Fruit fly (Drosophila melanogaster): ENCODE results near the gene Akap200.

Akap200 gene

DNA sequence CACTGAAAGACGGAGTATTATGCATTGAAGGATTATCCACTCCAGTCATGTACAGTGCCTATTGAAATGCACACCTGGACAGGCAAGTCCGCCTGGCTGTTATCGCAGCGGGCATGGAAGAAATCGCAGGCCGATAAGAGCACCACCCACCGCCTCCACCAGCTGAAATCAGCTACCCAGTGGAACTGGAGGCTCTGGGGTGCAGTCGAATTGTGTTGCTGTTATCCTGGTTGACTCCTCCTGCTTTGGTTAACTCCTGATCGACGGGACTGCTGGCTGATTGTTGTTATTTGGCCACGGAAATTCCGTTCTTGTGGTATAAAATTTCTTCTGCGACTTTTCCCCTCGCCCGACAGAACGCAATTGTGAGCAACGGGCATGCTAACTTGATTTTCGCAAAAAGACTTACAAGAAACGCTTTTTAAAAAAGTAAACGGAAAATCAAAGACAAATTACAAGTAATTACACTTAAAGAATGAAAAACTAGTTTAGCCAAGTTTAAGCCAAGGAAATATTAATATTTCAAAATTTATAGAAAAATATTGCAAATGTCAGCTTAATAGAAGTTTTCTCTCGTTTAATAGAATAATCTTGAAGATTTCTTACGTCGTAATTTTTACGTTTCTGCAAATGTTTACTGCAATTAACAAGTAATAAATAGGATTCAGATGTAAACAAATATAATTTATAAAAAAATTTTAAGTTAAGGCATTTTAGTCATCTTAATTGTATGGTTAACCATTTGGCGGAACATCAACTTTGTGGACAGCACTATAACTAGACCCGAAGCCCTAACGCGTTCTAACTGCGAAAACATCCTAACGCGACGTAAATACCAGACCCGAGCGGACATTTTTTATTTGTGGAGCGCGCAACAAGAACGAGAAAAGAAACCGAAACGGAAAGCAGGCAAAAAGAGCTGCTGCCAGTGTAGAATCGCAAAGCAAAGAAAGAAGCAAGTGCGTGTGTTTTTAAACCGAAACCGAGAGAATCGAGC, at the start of gene Akap200, which contains the start of gene CG13398:
Gene Akap200, plus strand, starts transcription at position 804 of the 997 bp plus-strand sequence.
Gene CG13398, minus strand, starts transcription at position 370 of the 997 bp plus-strand sequence.
- TF ChIP-seq CG15269 (tag; optimal IDR thresholded peaks at IDR 0.05) (no peak), E2f2 (GFP tag; IDR thresholded peaks at IDR 0.05) (peak; percentile 45), CG13624 (GFP tag; optimal IDR thresholded peaks at IDR 0.05) (no peak), CG5953 (GFP tag; IDR thresholded peaks at IDR 0.05) (0 out of 2 replicates have a peak, but pooled peaks have one; percentile 29), CG10543 (GFP tag; optimal IDR thresholded peaks at IDR 0.05) (peak; percentile 57), sim (GFP tag; IDR thresholded peaks at IDR 0.05) (no peak), stwl (tag; optimal IDR thresholded peaks at IDR 0.05) (peak; percentile 1), gcm (GFP tag; optimal IDR thresholded peaks at IDR 0.05) (no peak), CG13424 (tag; optimal IDR thresholded peaks at IDR 0.05) (peak; percentile 46), CG2712 (tag; optimal IDR thresholded peaks at IDR 0.05) (peak; percentile 56), Rx (GFP tag; IDR thresholded peaks at IDR 0.05) (no peak), bcd (GFP tag; optimal IDR thresholded peaks at IDR 0.05) (no peak), Tbp (GFP tag; optimal IDR thresholded peaks at IDR 0.05) (peak; percentile 79), CG1602 (GFP tag; optimal IDR thresholded peaks at IDR 0.05) (peak; percentile 31), CG17385 (GFP tag; optimal IDR thresholded peaks at IDR 0.05) (peak; percentile 23), Six4 (GFP tag; optimal IDR thresholded peaks at IDR 0.05) (peak; percentile 21), nom (GFP tag; optimal IDR thresholded peaks at IDR 0.05) (peak; percentile 61), Sin3A (optimal IDR thresholded peaks at IDR 0.05) (peak; percentile 46), gsb-n (tag; optimal IDR thresholded peaks at IDR 0.05) (peak; percentile 11), Hr78 (GFP tag; optimal IDR thresholded peaks at IDR 0.05) (no peak), HHEX (GFP tag; optimal IDR thresholded peaks at IDR 0.05) (peak; percentile 2), CG12155 (GFP tag; optimal IDR thresholded peaks at IDR 0.05) (peak; percentile 37), CG12071 (GFP tag; optimal IDR thresholded peaks at IDR 0.05) (no peak), Hmr (GFP tag; optimal IDR thresholded peaks at IDR 0.05) (peak; percentile 3), CG10431 (GFP tag; optimal IDR thresholded peaks at IDR 0.05) (no peak), Myb (GFP tag; optimal IDR thresholded peaks at IDR 0.05) (peak; percentile 81), tio (GFP tag; optimal IDR thresholded peaks at IDR 0.05) (peak; percentile 52), CG31224 (GFP tag; IDR thresholded peaks at IDR 0.05) (0 out of 2 replicates have a peak, but pooled peaks have one; percentile 28), run (tag; optimal IDR thresholded peaks at IDR 0.05) (no peak), hb (GFP tag; IDR thresholded peaks at IDR 0.05; ENCODE audit: partially characterized antibody) (no peak), CG9932 (GFP tag; IDR thresholded peaks at IDR 0.05) (peak; percentile 55), ci (GFP tag; IDR thresholded peaks at IDR 0.05) (peak; percentile 49; the same call in 1 of the 3 replicates), corto (GFP tag; optimal IDR thresholded peaks at IDR 0.05) (no peak), CG17802 (tag; optimal IDR thresholded peaks at IDR 0.05) (no peak), schlank (tag; optimal IDR thresholded peaks at IDR 0.05) (no peak), CG7786 (GFP tag; optimal IDR thresholded peaks at IDR 0.05) (peak; percentile 4), gfzf (GFP tag; optimal IDR thresholded peaks at IDR 0.05) (peak; percentile 80), CG31365 (tag; optimal IDR thresholded peaks at IDR 0.05) (no peak), CG8290 (GFP tag; optimal IDR thresholded peaks at IDR 0.05) (no peak), CG8290 (tag; optimal IDR thresholded peaks at IDR 0.05) (no peak), ato (GFP tag; IDR thresholded peaks at IDR 0.05; ENCODE audit: partially characterized antibody) (no peak), br (optimal IDR thresholded peaks at IDR 0.05) (no peak), shn (GFP tag; optimal IDR thresholded peaks at IDR 0.05) (no peak), HmgZ (tag; optimal IDR thresholded peaks at IDR 0.05) (no peak), CG9797 (GFP tag; optimal IDR thresholded peaks at IDR 0.05) (peak; percentile 64), cwo (GFP tag; optimal IDR thresholded peaks at IDR 0.05) (no peak), CG12391 (tag; optimal IDR thresholded peaks at IDR 0.05) (peak; percentile 65), sna (GFP tag; IDR thresholded peaks at IDR 0.05; ENCODE audit: partially characterized antibody) (no peak)

Data from whole organism, embryonic.